Worm (Caenorhabditis elegans): ENCODE measurements around the gene Y54G2A.52.

ce11 chrIV:2759163-2759562 lies 39.3 kb downstream of the Y54G2A.52 start, which contains the start of gene Y54G2A.38:
- no peak for TF ChIP-seq let-526 (GFP tag; IDR thresholded peaks at IDR 0.05)
- TF ChIP-seq him-1 (tag; optimal IDR thresholded peaks at IDR 0.05): no peak
- TF ChIP-seq lin-40 (tag; optimal IDR thresholded peaks at IDR 0.05): no peak
- no peak for TF ChIP-seq mes-4 (tag; optimal IDR thresholded peaks at IDR 0.05)
- TF ChIP-seq nhr-120 (GFP tag; IDR thresholded peaks at IDR 0.05): no peak
- TF ChIP-seq F57A8.1 (GFP tag; optimal IDR thresholded peaks at IDR 0.05): no peak
- no peak for TF ChIP-seq akir-1 (GFP tag; optimal IDR thresholded peaks at IDR 0.05)
- TF ChIP-seq F10E7.11 (tag; optimal IDR thresholded peaks at IDR 0.05): no peak
- TF ChIP-seq mxl-1 (tag; optimal IDR thresholded peaks at IDR 0.05): no peak
- TF ChIP-seq snpc-4 (GFP tag; optimal IDR thresholded peaks at IDR 0.05): no peak
- TF ChIP-seq snpc-4 (tag; optimal IDR thresholded peaks at IDR 0.05): no peak
- no peak for TF ChIP-seq sea-2 (GFP tag; IDR thresholded peaks at IDR 0.05)

All from whole organism, young adult.